Fruit fly (Drosophila melanogaster): ENCODE results near the gene Pli.
A peak's percentile ranks its signal among the peaks of the same experiment; 100 is the strongest.

Pli gene

dm6 chr3R:23887096-23887421 is 2.8 kb downstream of the Pli start (continued):
- TF ChIP-seq slou (GFP tag; optimal IDR thresholded peaks at IDR 0.05) = no peak
- no peak for TF ChIP-seq CG9876 (GFP tag; optimal IDR thresholded peaks at IDR 0.05)
- no peak for TF ChIP-seq Dll (GFP tag; IDR thresholded peaks at IDR 0.05; ENCODE audit: partially characterized antibody)
- peak; percentile 82 for TF ChIP-seq CG17568 (GFP tag; optimal IDR thresholded peaks at IDR 0.05)
- peak; percentile 83 for TF ChIP-seq CG11093 (GFP tag; IDR thresholded peaks at IDR 0.05)
- no peak for TF ChIP-seq bbx (GFP tag; IDR thresholded peaks at IDR 0.05; ENCODE audit: partially characterized antibody)
- TF ChIP-seq tgo (GFP tag; IDR thresholded peaks at IDR 0.05) = peak; percentile 91
- peak; percentile 93 for TF ChIP-seq ken (GFP tag; IDR thresholded peaks at IDR 0.05)
- TF ChIP-seq hth (optimal IDR thresholded peaks at IDR 0.05) = no peak
- peak; percentile 78 for TF ChIP-seq CG9215 (GFP tag; IDR thresholded peaks at IDR 0.05)
- peak; percentile 86 for TF ChIP-seq CG18764 (GFP tag; optimal IDR thresholded peaks at IDR 0.05)
- peak; percentile 17 for TF ChIP-seq dm (GFP tag; optimal IDR thresholded peaks at IDR 0.05)
- TF ChIP-seq pita (GFP tag; optimal IDR thresholded peaks at IDR 0.05) = no peak
- peak; percentile 8 for TF ChIP-seq NK7.1 (GFP tag; optimal IDR thresholded peaks at IDR 0.05)
- TF ChIP-seq Sox102F (GFP tag; optimal IDR thresholded peaks at IDR 0.05) = peak; percentile 96
- peak; percentile 67 for TF ChIP-seq Hmr (GFP tag; optimal IDR thresholded peaks at IDR 0.05)
- TF ChIP-seq luna (GFP tag; optimal IDR thresholded peaks at IDR 0.05) = no peak
- TF ChIP-seq CG5180 (GFP tag; optimal IDR thresholded peaks at IDR 0.05) = peak; percentile 74
- no peak for TF ChIP-seq slp2 (GFP tag; optimal IDR thresholded peaks at IDR 0.05)
- peak; percentile 92 for TF ChIP-seq tin (GFP tag; optimal IDR thresholded peaks at IDR 0.05)
- peak; percentile 87 for TF ChIP-seq CG7556 (GFP tag; optimal IDR thresholded peaks at IDR 0.05)
- TF ChIP-seq Hand (GFP tag; optimal IDR thresholded peaks at IDR 0.05) = no peak
- peak; percentile 95 for TF ChIP-seq H15 (GFP tag; IDR thresholded peaks at IDR 0.05)
- peak; percentile 93 for TF ChIP-seq CG4424 (GFP tag; optimal IDR thresholded peaks at IDR 0.05)
- no peak for TF ChIP-seq disco-r (GFP tag; optimal IDR thresholded peaks at IDR 0.05)
- TF ChIP-seq CG8765 (GFP tag; IDR thresholded peaks at IDR 0.05) = peak; percentile 83
- TF ChIP-seq klu (GFP tag; IDR thresholded peaks at IDR 0.05) = peak; percentile 81; the same call in 1 of the 2 replicates
- TF ChIP-seq MTF-1 (GFP tag; optimal IDR thresholded peaks at IDR 0.05; ENCODE audit: borderline replicate concordance) = peak; percentile 89
- TF ChIP-seq CG4730 (GFP tag; IDR thresholded peaks at IDR 0.05) = peak; percentile 89
- TF ChIP-seq danr (GFP tag; IDR thresholded peaks at IDR 0.05) = peak; percentile 81
- TF ChIP-seq nmo (GFP tag; optimal IDR thresholded peaks at IDR 0.05) = peak; percentile 98
- peak in 1 of 2 experiments; percentile 47 for TF ChIP-seq crp (GFP tag; optimal IDR thresholded peaks at IDR 0.05)
- no peak for TF ChIP-seq her (GFP tag; optimal IDR thresholded peaks at IDR 0.05)
- peak; percentile 5 for TF ChIP-seq maf-S (GFP tag; optimal IDR thresholded peaks at IDR 0.05)
- peak; percentile 38 to 72 for TF ChIP-seq chif (GFP tag; optimal IDR thresholded peaks at IDR 0.05)
- TF ChIP-seq gfzf (GFP tag; optimal IDR thresholded peaks at IDR 0.05) = no peak
- peak; percentile 79 for TF ChIP-seq run (tag; optimal IDR thresholded peaks at IDR 0.05)
- no peak for TF ChIP-seq chinmo (GFP tag; IDR thresholded peaks at IDR 0.05; ENCODE audit: partially characterized antibody)
- no peak for TF ChIP-seq D (optimal IDR thresholded peaks at IDR 0.05)
- peak; percentile 95 for TF ChIP-seq D (GFP tag; optimal IDR thresholded peaks at IDR 0.05)
- TF ChIP-seq zfh2 (GFP tag; optimal IDR thresholded peaks at IDR 0.05) = no peak
- TF ChIP-seq CG11695 (GFP tag; IDR thresholded peaks at IDR 0.05) = peak; percentile 92
- TF ChIP-seq CG13894 (tag; optimal IDR thresholded peaks at IDR 0.05) = peak; percentile 38
- peak; percentile 92 for TF ChIP-seq Sox100B (GFP tag; optimal IDR thresholded peaks at IDR 0.05)
- peak; percentile 46 for TF ChIP-seq Nf-YC (tag; optimal IDR thresholded peaks at IDR 0.05)
- TF ChIP-seq phol (tag; optimal IDR thresholded peaks at IDR 0.05) = peak; percentile 97
- peak; percentile 74 for TF ChIP-seq Fer2 (tag; optimal IDR thresholded peaks at IDR 0.05)
- no peak for TF ChIP-seq bigmax (GFP tag; optimal IDR thresholded peaks at IDR 0.05)
- peak; percentile 90 for TF ChIP-seq ap (GFP tag; IDR thresholded peaks at IDR 0.05)
- peak; percentile 68 for TF ChIP-seq Meics (GFP tag; optimal IDR thresholded peaks at IDR 0.05)
- peak; percentile 75; the same call in 1 of the 3 replicates for TF ChIP-seq C15 (GFP tag; IDR thresholded peaks at IDR 0.05)
- TF ChIP-seq TFAM (GFP tag; optimal IDR thresholded peaks at IDR 0.05) = peak; percentile 76

All from whole organism, embryonic.